Fruit fly (Drosophila melanogaster): ENCODE results near the gene CadN.

- TF ChIP-seq psq (GFP tag; optimal IDR thresholded peaks at IDR 0.05) (no peak), ey (GFP tag; optimal IDR thresholded peaks at IDR 0.05) (no peak), Dif (GFP tag; optimal IDR thresholded peaks at IDR 0.05; ENCODE audit: partially characterized antibody) (no peak), Mio (GFP tag; optimal IDR thresholded peaks at IDR 0.05) (no peak), OdsH (GFP tag; optimal IDR thresholded peaks at IDR 0.05) (no peak), tai (GFP tag; optimal IDR thresholded peaks at IDR 0.05) (no peak), Sp1 (GFP tag; optimal IDR thresholded peaks at IDR 0.05) (no peak), h (GFP tag; optimal IDR thresholded peaks at IDR 0.05) (no peak), CG32264 (GFP tag; optimal IDR thresholded peaks at IDR 0.05) (no peak), Rel (GFP tag; optimal IDR thresholded peaks at IDR 0.05) (no peak), Rel (tag; optimal IDR thresholded peaks at IDR 0.05) (no peak), usp (GFP tag; optimal IDR thresholded peaks at IDR 0.05) (no peak), br (GFP tag; optimal IDR thresholded peaks at IDR 0.05) (no peak), sv (GFP tag; optimal IDR thresholded peaks at IDR 0.05) (no peak)
Measured at dm6 chr2L:17778287-17778762, at the start of gene CadN.
